Fruit fly (Drosophila melanogaster): ENCODE data around the gene scny.

scny gene

DNA sequence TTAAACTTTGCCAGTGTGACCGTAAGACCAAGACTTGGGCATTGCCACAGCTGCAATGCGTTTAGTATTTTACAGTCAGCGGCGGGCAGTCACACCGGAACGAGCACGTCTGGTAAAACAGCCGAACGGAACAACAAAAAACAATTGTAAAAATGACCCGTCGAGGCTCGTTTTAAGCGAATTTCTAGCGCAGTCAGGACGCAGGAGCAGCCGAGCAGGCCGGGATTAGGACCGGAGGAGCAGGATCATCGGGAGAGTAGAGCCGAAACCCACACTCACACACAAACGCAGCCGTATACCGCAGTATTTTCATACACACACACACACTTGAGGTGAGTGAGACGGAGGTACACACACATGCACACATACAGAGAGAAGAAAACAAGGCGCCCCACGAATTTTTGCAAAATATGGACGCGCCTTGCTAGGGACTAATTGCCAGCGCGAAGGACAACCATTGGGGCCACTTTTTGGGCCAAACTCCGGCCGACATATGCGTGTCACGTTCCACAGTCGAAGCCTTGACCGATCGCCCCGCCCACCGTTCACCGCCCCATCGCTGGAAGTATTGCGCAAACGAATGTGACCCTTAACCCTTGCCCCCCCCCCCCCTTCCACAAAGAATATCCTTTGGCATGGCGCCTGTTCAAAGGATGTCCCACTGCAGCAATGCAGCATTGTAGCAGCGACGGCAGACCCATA, 15.7 kb upstream of the scny start, which contains the start of gene Usp47:
TSS of gene Usp47 (plus strand) at position 71 of the 702 bp plus-strand sequence.
- TF ChIP-seq CG15710 (tag; optimal IDR thresholded peaks at IDR 0.05) (no peak), CG4496 (GFP tag; IDR thresholded peaks at IDR 0.05) (no peak), EcR (GFP tag; optimal IDR thresholded peaks at IDR 0.05) (peak; percentile 22), CG14655 (GFP tag; optimal IDR thresholded peaks at IDR 0.05) (no peak), rn (GFP tag; IDR thresholded peaks at IDR 0.05) (no peak), D1 (tag; optimal IDR thresholded peaks at IDR 0.05) (no peak), fd96Ca (GFP tag; IDR thresholded peaks at IDR 0.05) (no peak), CG34367 (tag; optimal IDR thresholded peaks at IDR 0.05) (no peak), CG32121 (GFP tag; IDR thresholded peaks at IDR 0.05) (peak; percentile 47; the same call in 1 of the 2 replicates), CG13204 (GFP tag; optimal IDR thresholded peaks at IDR 0.05) (peak; percentile 25), CG12605 (GFP tag; IDR thresholded peaks at IDR 0.05) (no peak), gl (tag; optimal IDR thresholded peaks at IDR 0.05) (peak; percentile 3), CG9948 (tag; optimal IDR thresholded peaks at IDR 0.05) (no peak), CG8301 (tag; optimal IDR thresholded peaks at IDR 0.05) (no peak), CG8159 (tag; optimal IDR thresholded peaks at IDR 0.05) (no peak), Snoo (tag; optimal IDR thresholded peaks at IDR 0.05) (no peak), Ets98B (GFP tag; IDR thresholded peaks at IDR 0.05) (no peak), Pif1A (GFP tag; optimal IDR thresholded peaks at IDR 0.05) (no peak), CG10348 (GFP tag; IDR thresholded peaks at IDR 0.05) (no peak), Pif1B (GFP tag; optimal IDR thresholded peaks at IDR 0.05) (no peak), CG17806 (tag; optimal IDR thresholded peaks at IDR 0.05) (peak; percentile 21)

DNA sequence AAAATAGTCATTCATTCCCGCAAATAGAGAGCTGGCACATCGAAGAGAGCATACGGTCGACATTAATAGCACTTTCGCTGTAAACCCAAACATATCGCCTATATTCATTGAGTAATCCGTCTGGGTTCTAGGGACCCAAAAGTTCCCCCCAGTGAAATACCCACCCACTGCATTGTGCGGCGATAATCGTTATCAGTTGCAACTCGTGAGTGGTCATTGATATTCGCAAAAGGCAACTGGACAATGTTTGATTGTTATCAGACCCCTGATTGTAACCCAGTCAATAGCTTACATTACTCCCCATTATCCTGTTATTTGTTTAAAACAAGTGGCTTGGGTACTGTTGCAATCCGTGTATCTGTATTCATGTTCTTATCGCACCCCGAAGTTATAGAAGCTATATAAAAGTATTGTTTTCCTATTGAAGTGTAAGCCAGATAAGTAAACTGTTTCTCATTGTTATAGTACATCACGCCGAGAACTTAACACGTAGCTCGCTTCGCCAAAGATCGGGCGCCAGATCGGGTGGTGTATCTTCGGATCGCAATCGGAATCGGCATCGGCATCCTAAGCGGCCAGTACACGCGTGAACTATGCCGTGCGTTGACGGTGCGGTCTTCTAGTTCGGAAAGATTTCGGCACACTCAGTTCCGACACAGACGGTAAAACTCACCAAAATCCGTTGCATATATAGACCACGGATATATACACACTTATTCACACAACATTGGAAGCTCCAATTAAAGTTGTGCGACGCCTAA, 15.0 kb upstream of the scny start:
- TF ChIP-seq Snoo (tag; optimal IDR thresholded peaks at IDR 0.05) (no peak), CG15710 (tag; optimal IDR thresholded peaks at IDR 0.05) (no peak), CG12605 (GFP tag; IDR thresholded peaks at IDR 0.05) (0 out of 2 replicates have a peak, but pooled peaks have one; percentile 15), Pif1B (GFP tag; optimal IDR thresholded peaks at IDR 0.05) (no peak), D1 (tag; optimal IDR thresholded peaks at IDR 0.05) (no peak), CG14655 (GFP tag; optimal IDR thresholded peaks at IDR 0.05) (no peak), CG34367 (tag; optimal IDR thresholded peaks at IDR 0.05) (no peak), EcR (GFP tag; optimal IDR thresholded peaks at IDR 0.05) (peak; percentile 17)

DNA sequence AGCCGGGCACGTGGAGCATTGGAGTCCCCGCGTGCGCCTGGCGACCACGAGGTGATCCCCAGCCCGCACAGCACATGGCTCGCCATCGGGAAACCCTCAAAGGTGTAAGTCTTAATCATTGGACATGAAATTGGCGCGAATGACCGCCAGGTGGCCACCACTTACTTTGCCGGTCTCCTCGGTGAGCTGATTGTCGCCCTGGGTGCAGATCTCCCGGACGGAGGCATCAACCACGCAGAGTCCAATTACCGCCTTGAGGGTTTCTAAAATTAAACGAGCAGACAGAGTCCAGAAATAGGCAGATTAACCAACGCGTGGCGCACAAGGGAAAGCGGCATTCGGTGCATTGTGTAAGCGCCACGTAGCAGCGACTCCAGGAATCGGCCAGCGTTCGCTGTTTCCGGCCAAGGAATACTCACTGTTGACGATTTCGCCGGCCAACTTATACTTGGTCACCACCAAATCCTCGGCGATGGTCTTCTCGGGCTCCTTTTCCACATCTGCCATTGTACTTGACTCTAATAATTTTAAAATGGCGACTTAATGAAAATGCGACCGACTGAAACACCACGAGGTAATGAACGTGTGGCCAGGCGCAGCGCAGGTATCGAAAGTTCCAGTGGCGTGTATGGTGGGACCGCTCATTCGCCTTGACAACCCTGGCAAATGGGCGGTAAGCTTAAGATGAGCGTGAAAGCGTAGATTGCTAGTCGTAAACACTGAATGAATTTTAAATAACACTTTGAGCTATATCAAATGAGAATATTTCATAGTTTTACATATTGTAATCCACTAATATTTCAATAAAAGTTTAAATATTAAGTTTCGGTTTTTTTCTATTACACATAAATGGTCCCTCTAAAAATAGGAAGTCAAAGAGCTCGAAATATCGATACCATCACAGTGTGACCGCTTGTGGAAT, 3.6 kb upstream of the scny start, which contains the start of gene CG10576:
TSS of gene CG10576 (minus strand) at position 781 of the 922 bp plus-strand sequence.
- no peak for TF ChIP-seq CG10348 (GFP tag; IDR thresholded peaks at IDR 0.05)
- no peak for TF ChIP-seq CG15710 (tag; optimal IDR thresholded peaks at IDR 0.05)
- no peak for TF ChIP-seq CG8301 (tag; optimal IDR thresholded peaks at IDR 0.05)
- TF ChIP-seq Ets98B (GFP tag; IDR thresholded peaks at IDR 0.05): no peak

DNA sequence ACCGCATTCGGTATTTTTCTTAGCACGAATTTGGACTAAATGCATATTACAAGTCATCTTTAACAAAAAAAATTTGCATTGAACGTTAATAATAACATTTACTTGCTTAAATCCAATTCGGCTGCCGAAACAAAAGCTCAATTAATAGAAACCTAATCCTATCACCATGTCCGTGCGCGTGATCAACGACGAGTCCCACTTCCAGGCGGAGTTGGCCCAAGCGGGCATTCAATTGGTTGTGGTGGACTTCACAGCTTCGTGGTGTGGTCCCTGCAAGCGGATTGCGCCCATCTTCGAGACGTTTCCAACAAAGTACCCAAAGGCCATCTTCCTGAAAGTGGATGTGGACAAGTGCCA, 3.0 kb upstream of the scny start, which contains the start of gene Txl:
TSS of gene Txl (plus strand) at position 3 of the 357 bp plus-strand sequence.
- no peak for TF ChIP-seq CG13204 (GFP tag; optimal IDR thresholded peaks at IDR 0.05)

DNA sequence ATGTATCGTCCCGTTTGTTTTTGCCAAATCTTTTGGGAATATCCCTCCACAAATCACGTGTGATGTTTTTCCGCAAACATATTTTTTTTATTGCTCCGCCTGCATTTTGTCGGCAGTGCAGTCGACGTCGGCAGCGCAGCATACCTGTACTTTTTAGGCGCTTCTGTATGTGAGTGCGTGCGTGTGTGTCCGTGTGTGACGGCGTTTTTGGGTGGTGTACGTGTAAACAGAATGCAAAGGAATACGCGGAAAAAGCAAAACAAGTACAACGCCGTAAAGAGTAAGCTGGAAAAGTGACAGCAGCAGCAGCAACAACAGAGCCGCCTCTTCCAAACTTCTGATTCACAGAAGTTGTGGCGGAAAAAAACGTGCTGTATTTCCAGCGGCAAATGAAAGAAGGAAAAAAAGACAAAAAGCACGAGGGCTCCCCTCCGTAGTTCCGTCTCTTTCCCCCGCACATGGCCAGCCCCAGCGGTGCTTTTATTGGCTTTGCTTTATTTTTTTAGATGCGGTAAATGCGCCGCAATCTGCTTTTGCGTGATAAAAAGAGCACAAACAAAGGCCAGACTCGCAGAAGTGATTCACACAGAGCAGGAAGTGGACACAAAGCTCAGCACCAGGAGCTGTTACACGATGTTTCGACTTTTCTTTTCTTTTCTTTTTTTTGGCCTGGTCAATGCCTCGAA, 1.5 kb downstream of the scny start:
- TF ChIP-seq CG12605 (GFP tag; IDR thresholded peaks at IDR 0.05) (peak; percentile 76), Ets98B (GFP tag; IDR thresholded peaks at IDR 0.05) (peak; percentile 40), CG13204 (GFP tag; optimal IDR thresholded peaks at IDR 0.05) (peak; percentile 93), CG10348 (GFP tag; IDR thresholded peaks at IDR 0.05) (no peak), CG8159 (tag; optimal IDR thresholded peaks at IDR 0.05) (peak; percentile 82), gl (tag; optimal IDR thresholded peaks at IDR 0.05) (peak; percentile 97), EcR (GFP tag; optimal IDR thresholded peaks at IDR 0.05) (peak; percentile 94), CG15710 (tag; optimal IDR thresholded peaks at IDR 0.05) (peak; percentile 86), fd96Ca (GFP tag; IDR thresholded peaks at IDR 0.05) (peak; percentile 74), Pif1B (GFP tag; optimal IDR thresholded peaks at IDR 0.05) (peak; percentile 69), Snoo (tag; optimal IDR thresholded peaks at IDR 0.05) (peak; percentile 56), CG32121 (GFP tag; IDR thresholded peaks at IDR 0.05) (peak; percentile 51), CG17806 (tag; optimal IDR thresholded peaks at IDR 0.05) (peak; percentile 59), CG9948 (tag; optimal IDR thresholded peaks at IDR 0.05) (peak; percentile 66), rn (GFP tag; IDR thresholded peaks at IDR 0.05) (peak; percentile 50; the same call in 1 of the 2 replicates), CG4496 (GFP tag; IDR thresholded peaks at IDR 0.05) (peak; percentile 78), Pif1A (GFP tag; optimal IDR thresholded peaks at IDR 0.05) (no peak), CG8301 (tag; optimal IDR thresholded peaks at IDR 0.05) (peak; percentile 64), CG14655 (GFP tag; optimal IDR thresholded peaks at IDR 0.05) (no peak), CG34367 (tag; optimal IDR thresholded peaks at IDR 0.05) (peak; percentile 82), D1 (tag; optimal IDR thresholded peaks at IDR 0.05) (no peak)

Data from whole organism, pupa.